Worm (Caenorhabditis elegans) whole organism, L2 larva: Measurements from ENCODE around the gene herd-1.
A peak's percentile ranks its signal among the peaks of the same experiment; 100 is the strongest.

ENCODE experiments used
- C34F6.9 ChIP-seq: fragments of 150-350 bp; optimal IDR thresholded peaks from 2 replicates; lab custom pipeline; 2014; ENCODE audit warnings: missing biosample characterization, missing genetic modification characterization
- Y55F3AM.14 ChIP-seq: fragments of 200-800 bp; sonication (Bioruptor generic); optimal IDR thresholded peaks from 2 replicates; lab custom pipeline; 2018; ENCODE audit warnings: mild to moderate bottlenecking, missing genetic modification characterization, missing compliant biosample characterization
- alr-1 ChIP-seq: fragments of 150-350 bp; optimal IDR thresholded peaks from 2 replicates; lab custom pipeline; 2014; ENCODE audit warnings: missing biosample characterization, missing genetic modification characterization
- aly-2 ChIP-seq: fragments of 150-350 bp; optimal IDR thresholded peaks from 2 replicates; lab custom pipeline; 2014; ENCODE audit warnings: missing biosample characterization, missing genetic modification characterization
- ama-1 ChIP-seq: fragments of 150-350 bp; optimal IDR thresholded peaks from 2 replicates; lab custom pipeline; 2018; ENCODE audit warnings: inconsistent platforms
- blmp-1 ChIP-seq: sonication (generic microtip); optimal IDR thresholded peaks from 2 replicates; lab custom pipeline; 2017; ENCODE audit warnings: missing genetic modification characterization, mild to moderate bottlenecking, missing compliant biosample characterization, antibody characterized with exemption, moderate library complexity; ENCODE audit not compliant: insufficient read depth
- ceh-16 ChIP-seq: fragments of 150-350 bp; optimal IDR thresholded peaks from 2 replicates; lab custom pipeline; 2014; ENCODE audit warnings: missing biosample characterization, missing genetic modification characterization
- crh-2 ChIP-seq: sonication (generic microtip); optimal IDR thresholded peaks from 2 replicates; lab custom pipeline; 2017; ENCODE audit warnings: missing biosample characterization, missing genetic modification characterization
- egl-27 ChIP-seq: sonication (generic microtip); optimal IDR thresholded peaks from 3 replicates; lab custom pipeline; 2017; ENCODE audit warnings: missing biosample characterization, missing genetic modification reagents, missing genetic modification characterization
- elt-3 ChIP-seq: sonication (generic microtip); optimal IDR thresholded peaks from 2 replicates; lab custom pipeline; 2017; ENCODE audit warnings: missing biosample characterization, missing genetic modification characterization
- fos-1 ChIP-seq: fragments of 150-350 bp; optimal IDR thresholded peaks from 2 replicates; lab custom pipeline; 2014; ENCODE audit warnings: missing biosample characterization, missing genetic modification characterization
- gmeb-1 ChIP-seq: fragments of 150-350 bp; optimal IDR thresholded peaks from 2 replicates; lab custom pipeline; 2014; ENCODE audit warnings: missing biosample characterization, missing genetic modification characterization
- lin-11 ChIP-seq: fragments of 150-350 bp; sonication (generic microtip); optimal IDR thresholded peaks from 2 replicates; lab custom pipeline; 2014; ENCODE audit warnings: missing biosample characterization, missing genetic modification characterization, inconsistent platforms, mixed read lengths
- lin-13 ChIP-seq: fragments of 150-350 bp; optimal IDR thresholded peaks from 2 replicates; lab custom pipeline; 2014; ENCODE audit warnings: missing biosample characterization, missing genetic modification reagents, missing genetic modification characterization
- lin-39 ChIP-seq: fragments of 150-350 bp; optimal IDR thresholded peaks from 2 replicates; lab custom pipeline; 2014; ENCODE audit warnings: missing biosample characterization, missing genetic modification reagents, missing genetic modification characterization
- lsy-2 ChIP-seq, 2 experiments: fragments of 150-350 bp in 1 of 2; sonication (generic microtip) in 1 of 2; optimal IDR thresholded peaks; 2 replicates each; lab custom pipeline; 2014 to 2017; ENCODE audit warnings: missing biosample characterization in 2 of 2, missing genetic modification characterization in 2 of 2
- mab-5 ChIP-seq: fragments of 150-350 bp; optimal IDR thresholded peaks from 2 replicates; lab custom pipeline; 2014; ENCODE audit warnings: missing biosample characterization, missing genetic modification characterization
- mdl-1 ChIP-seq, 2 experiments: fragments of 150-350 bp in 1 of 2; sonication (generic microtip) in 1 of 2; optimal IDR thresholded peaks; 2 replicates each; lab custom pipeline; 2017; ENCODE audit warnings: missing biosample characterization in 2 of 2, missing genetic modification characterization in 2 of 2
- nhr-10 ChIP-seq: sonication (generic microtip); optimal IDR thresholded peaks from 2 replicates; lab custom pipeline; 2017; ENCODE audit warnings: missing biosample characterization, missing genetic modification characterization
- nhr-11 ChIP-seq: fragments of 150-350 bp; optimal IDR thresholded peaks from 2 replicates; lab custom pipeline; 2014; ENCODE audit warnings: missing biosample characterization, missing genetic modification characterization
- nhr-12 ChIP-seq: fragments of 150-350 bp; optimal IDR thresholded peaks from 2 replicates; lab custom pipeline; 2014; ENCODE audit warnings: missing biosample characterization, missing genetic modification characterization
- nhr-129 ChIP-seq: fragments of 150-350 bp; optimal IDR thresholded peaks from 2 replicates; lab custom pipeline; 2014; ENCODE audit warnings: missing biosample characterization, missing genetic modification characterization
- nhr-21 ChIP-seq: fragments of 150-350 bp; optimal IDR thresholded peaks from 2 replicates; lab custom pipeline; 2014; ENCODE audit warnings: missing biosample characterization, missing genetic modification characterization
- nhr-23 ChIP-seq: fragments of 150-350 bp; optimal IDR thresholded peaks from 2 replicates; lab custom pipeline; 2014; ENCODE audit warnings: missing biosample characterization, missing genetic modification reagents, missing genetic modification characterization
- nhr-237 ChIP-seq: fragments of 150-350 bp; optimal IDR thresholded peaks from 2 replicates; lab custom pipeline; 2014; ENCODE audit warnings: missing biosample characterization, missing genetic modification characterization
- nhr-6 ChIP-seq: fragments of 150-350 bp; optimal IDR thresholded peaks from 2 replicates; lab custom pipeline; 2014; ENCODE audit warnings: missing biosample characterization, missing genetic modification characterization
- peb-1 ChIP-seq: fragments of 150-350 bp; optimal IDR thresholded peaks from 2 replicates; lab custom pipeline; 2014; ENCODE audit warnings: missing biosample characterization, missing genetic modification characterization
- sem-4 ChIP-seq: fragments of 150-350 bp; optimal IDR thresholded peaks from 2 replicates; lab custom pipeline; 2014; ENCODE audit warnings: missing biosample characterization, missing genetic modification reagents, missing genetic modification characterization
- skn-1 ChIP-seq: sonication (generic microtip); optimal IDR thresholded peaks from 2 replicates; lab custom pipeline; 2017; ENCODE audit warnings: missing biosample characterization, missing genetic modification characterization
- sma-3 ChIP-seq: sonication (generic microtip); optimal IDR thresholded peaks from 2 replicates; lab custom pipeline; 2016; ENCODE audit warnings: missing genetic modification reagents, missing genetic modification characterization, missing compliant biosample characterization
- sma-9 ChIP-seq, 2 experiments: fragments of 150-350 bp in 1 of 2; sonication (generic microtip) in 1 of 2; optimal IDR thresholded peaks; 2 replicates each; lab custom pipeline; 2014 to 2016; ENCODE audit warnings: missing genetic modification characterization in 2 of 2, mild to moderate bottlenecking in 1 of 2, missing biosample characterization in 1 of 2, missing compliant biosample characterization in 1 of 2, missing genetic modification reagents in 1 of 2, moderate library complexity in 1 of 2
- snpc-4 ChIP-seq: fragments of 150-350 bp; optimal IDR thresholded peaks from 2 replicates; lab custom pipeline; 2014; ENCODE audit warnings: missing biosample characterization, missing genetic modification characterization
- unc-39 ChIP-seq: fragments of 150-350 bp; optimal IDR thresholded peaks from 2 replicates; lab custom pipeline; 2014; ENCODE audit warnings: missing biosample characterization, missing genetic modification characterization
- unc-55 ChIP-seq: fragments of 150-350 bp; sonication (generic microtip); optimal IDR thresholded peaks from 3 replicates; lab custom pipeline; 2014; ENCODE audit warnings: missing biosample characterization, missing genetic modification reagents, missing genetic modification characterization
- unc-62 ChIP-seq: fragments of 150-350 bp; optimal IDR thresholded peaks from 2 replicates; lab custom pipeline; 2014; ENCODE audit warnings: missing biosample characterization, missing genetic modification reagents, missing genetic modification characterization
- zag-1 ChIP-seq: fragments of 150-350 bp; optimal IDR thresholded peaks from 2 replicates; lab custom pipeline; 2014; ENCODE audit warnings: missing biosample characterization, missing genetic modification characterization
- ztf-11 ChIP-seq: sonication (generic microtip); optimal IDR thresholded peaks from 2 replicates; lab custom pipeline; 2017; ENCODE audit warnings: missing biosample characterization, missing genetic modification characterization
- ztf-4 ChIP-seq: fragments of 150-350 bp; optimal IDR thresholded peaks from 2 replicates; lab custom pipeline; 2014; ENCODE audit warnings: missing biosample characterization, missing genetic modification characterization

The herd-1 gene

ce11 chrIII:12472497-12472896 lies 23.8 kb upstream of the herd-1 start, which contains the start of gene cccp-1:
TSS of gene cccp-1 (plus strand) at chrIII:12472873.
- TF ChIP-seq ceh-16 (no peak), zag-1 (tag; lab: Kevin White, UChicago) (peak; percentile 48), lsy-2 (tag; optimal IDR thresholded peaks at IDR 0.05; lab: Kevin White, UChicago) (peak in 1 of 2 experiments; percentile 53), unc-55 (GFP tag; lab: Kevin White, UChicago) (peak; percentile 75), fos-1 (peak; percentile 13), mdl-1 (tag; optimal IDR thresholded peaks at IDR 0.05; lab: Kevin White, UChicago) (peak in 1 of 2 experiments; percentile 54), nhr-129 (peak; percentile 33), nhr-10 (tag; lab: Kevin White, UChicago) (no peak), nhr-23 (no peak), ztf-11 (tag; lab: Kevin White, UChicago) (no peak), C34F6.9 (tag; lab: Kevin White, UChicago) (peak; percentile 67), nhr-237 (tag; lab: Kevin White, UChicago) (no peak), crh-2 (tag; lab: Kevin White, UChicago) (peak; percentile 48), mab-5 (tag; lab: Kevin White, UChicago) (peak; percentile 2), lin-13 (GFP tag; lab: Kevin White, UChicago) (no peak), lin-11 (tag; lab: Kevin White, UChicago) (peak; percentile 12)

- no peak for TF ChIP-seq mdl-1 (tag; optimal IDR thresholded peaks at IDR 0.05; lab: Kevin White, UChicago)
- TF ChIP-seq Y55F3AM.14 (GFP tag; lab: Kevin White, UChicago) = no peak
- TF ChIP-seq nhr-6 (tag; lab: Kevin White, UChicago) = no peak
- TF ChIP-seq unc-39 (tag; lab: Kevin White, UChicago) = no peak
- no peak for TF ChIP-seq alr-1 (tag; lab: Kevin White, UChicago)
- no peak for TF ChIP-seq ama-1 (lab: Kevin White, UChicago)
- no peak for TF ChIP-seq unc-62
- TF ChIP-seq sma-3 (GFP tag; lab: Kevin White, UChicago) = no peak
- TF ChIP-seq sem-4 (tag; lab: Kevin White, UChicago) = no peak
- TF ChIP-seq skn-1 (tag; lab: Kevin White, UChicago) = no peak
- TF ChIP-seq fos-1 = no peak
- no peak for TF ChIP-seq nhr-12
- TF ChIP-seq nhr-129 = no peak
- no peak for TF ChIP-seq ztf-4 (tag; lab: Kevin White, UChicago)
- no peak for TF ChIP-seq C34F6.9 (tag; lab: Kevin White, UChicago)
- TF ChIP-seq ceh-16 = no peak
- TF ChIP-seq egl-27 = no peak
- TF ChIP-seq nhr-10 (tag; lab: Kevin White, UChicago) = no peak
- TF ChIP-seq nhr-21 (tag; lab: Kevin White, UChicago) = no peak
- no peak for TF ChIP-seq elt-3 (tag; lab: Kevin White, UChicago)
Observed at ce11 chrIII:12484432-12484831, 11.9 kb upstream of the herd-1 start, which contains the start of gene arrd-16. TSS of gene arrd-16 (plus strand) at chrIII:12484732.

ce11 chrIII:12491984-12492383 lies 4.4 kb upstream of the herd-1 start, which contains the start of gene Y49E10.25:
TSS of gene Y49E10.25 (minus strand) at chrIII:12492084.
- TF ChIP-seq alr-1 (tag; lab: Kevin White, UChicago) (no peak), gmeb-1 (no peak), fos-1 (no peak), nhr-23 (no peak), mab-5 (tag; lab: Kevin White, UChicago) (no peak), nhr-11 (tag; lab: Kevin White, UChicago) (no peak), C34F6.9 (tag; lab: Kevin White, UChicago) (no peak), lin-39 (tag; lab: Kevin White, UChicago) (no peak), blmp-1 (tag; lab: Kevin White, UChicago) (no peak), crh-2 (tag; lab: Kevin White, UChicago) (no peak), snpc-4 (no peak), zag-1 (tag; lab: Kevin White, UChicago) (no peak), lsy-2 (tag; optimal IDR thresholded peaks at IDR 0.05; lab: Kevin White, UChicago) (no peak), nhr-12 (no peak), ztf-4 (tag; lab: Kevin White, UChicago) (no peak), unc-39 (tag; lab: Kevin White, UChicago) (no peak), nhr-237 (tag; lab: Kevin White, UChicago) (no peak), aly-2 (no peak)

ce11 chrIII:12495594-12496096 lies 693 bp upstream of the herd-1 start, which contains the start of the genes Y111B2A.1 and Y111B2A.2:
TSS of gene Y111B2A.1 (minus strand) at chrIII:12495644.
TSS of gene Y111B2A.2 (plus strand) at chrIII:12496086.
- TF ChIP-seq aly-2 = no peak
- TF ChIP-seq nhr-23 = no peak
- no peak for TF ChIP-seq nhr-10 (tag; lab: Kevin White, UChicago)
- no peak for TF ChIP-seq sma-9 (GFP tag; optimal IDR thresholded peaks at IDR 0.05; lab: Kevin White, UChicago)
- TF ChIP-seq sma-9 (tag; optimal IDR thresholded peaks at IDR 0.05; lab: Kevin White, UChicago) = no peak
- TF ChIP-seq peb-1 = no peak
- TF ChIP-seq, all 48 proteins: peak for 0
